Fruit fly (Drosophila melanogaster) whole organism, embryonic: Measurements from ENCODE around the gene mts.
A peak's percentile ranks its signal among the peaks of the same experiment; 100 is the strongest.

Experiments used
- CG1024 ChIP-seq: fragments of 200-800 bp; sonication (Bioruptor generic); IDR thresholded peaks from 2 replicates; pipeline ENCODE4 v1.3.6; 2022; ENCODE audit warnings: missing biosample characterization, missing genetic modification characterization
- CG10267 ChIP-seq: fragments of 200-800 bp; sonication (Bioruptor generic); optimal IDR thresholded peaks from 2 replicates; lab custom pipeline; 2018; ENCODE audit warnings: missing biosample characterization, mild to moderate bottlenecking, missing genetic modification characterization, moderate library complexity
- CG10321 ChIP-seq: fragments of 200-800 bp; sonication (Bioruptor generic); IDR thresholded peaks from 2 replicates; pipeline ENCODE4 v1.3.6; 2022; ENCODE audit warnings: missing biosample characterization, missing genetic modification characterization
- CG10366 ChIP-seq: fragments of 200-800 bp; sonication (Bioruptor generic); IDR thresholded peaks from 2 replicates; pipeline ENCODE4 v1.3.6; 2022; ENCODE audit warnings: missing biosample characterization, missing genetic modification characterization
- CG10543 ChIP-seq: fragments of 200-800 bp; sonication (Bioruptor generic); optimal IDR thresholded peaks from 3 replicates; lab custom pipeline; 2017; ENCODE audit warnings: missing biosample characterization, mild to moderate bottlenecking, missing genetic modification characterization, moderate library complexity
- CG10979 ChIP-seq: fragments of 200-800 bp; sonication (Bioruptor generic); optimal IDR thresholded peaks from 2 replicates; lab custom pipeline; 2018; ENCODE audit warnings: missing biosample characterization, mild to moderate bottlenecking, missing genetic modification characterization, moderate library complexity
- CG11560 ChIP-seq: fragments of 200-800 bp; sonication (Bioruptor generic); IDR thresholded peaks from 3 replicates; pipeline ENCODE4 v1.3.6; 2022; ENCODE audit warnings: missing biosample characterization, missing genetic modification characterization
- CG12155 ChIP-seq: fragments of 200-800 bp; sonication (Bioruptor generic); optimal IDR thresholded peaks from 3 replicates; lab custom pipeline; 2016; ENCODE audit warnings: missing biosample characterization, missing genetic modification characterization
- CG12236 ChIP-seq: fragments of 200-800 bp; sonication (Bioruptor generic); optimal IDR thresholded peaks from 2 replicates; lab custom pipeline; 2016; ENCODE audit warnings: missing biosample characterization, missing genetic modification characterization
- CG12659 ChIP-seq: fragments of 200-800 bp; sonication (Bioruptor generic); optimal IDR thresholded peaks from 3 replicates; lab custom pipeline; 2017; ENCODE audit warnings: mild to moderate bottlenecking, missing biosample characterization, missing genetic modification reagents, missing genetic modification characterization
- CG14050 ChIP-seq: fragments of 200-800 bp; sonication (Bioruptor generic); IDR thresholded peaks from 3 replicates; pipeline ENCODE4 v1.3.6; 2022; ENCODE audit warnings: missing biosample characterization, missing genetic modification characterization
- CG15514 ChIP-seq: fragments of 200-800 bp; sonication (Bioruptor generic); optimal IDR thresholded peaks from 3 replicates; lab custom pipeline; 2017; ENCODE audit warnings: missing biosample characterization, missing genetic modification characterization, mild to moderate bottlenecking, moderate library complexity, missing genetic modification reagents
- CG17328 ChIP-seq: fragments of 200-800 bp; sonication (Bioruptor generic); IDR thresholded peaks from 2 replicates; pipeline ENCODE4 v1.3.6; 2022; ENCODE audit warnings: missing biosample characterization, missing genetic modification characterization
- CG17359 ChIP-seq: fragments of 200-800 bp; sonication (Bioruptor generic); optimal IDR thresholded peaks from 3 replicates; lab custom pipeline; 2018; ENCODE audit warnings: missing biosample characterization, mild to moderate bottlenecking, missing genetic modification characterization, moderate library complexity
- CG1792 ChIP-seq: fragments of 200-800 bp; sonication (Bioruptor generic); optimal IDR thresholded peaks from 2 replicates; lab custom pipeline; 2016; ENCODE audit warnings: missing biosample characterization, missing genetic modification characterization
- CG1832 ChIP-seq: fragments of 200-800 bp; sonication (Bioruptor generic); optimal IDR thresholded peaks from 2 replicates; lab custom pipeline; 2017; ENCODE audit warnings: missing biosample characterization, mild to moderate bottlenecking, missing genetic modification characterization, inconsistent platforms
- CG18764 ChIP-seq: fragments of 200-800 bp; sonication (Bioruptor generic); optimal IDR thresholded peaks from 3 replicates; lab custom pipeline; 2016; ENCODE audit warnings: missing biosample characterization, missing genetic modification characterization
- CG2116 ChIP-seq: fragments of 200-800 bp; sonication (Bioruptor generic); optimal IDR thresholded peaks from 3 replicates; lab custom pipeline; 2018; ENCODE audit warnings: missing biosample characterization, mild to moderate bottlenecking, missing genetic modification characterization
- CG2120 ChIP-seq: fragments of 200-800 bp; sonication (Bioruptor generic); optimal IDR thresholded peaks from 3 replicates; lab custom pipeline; 2016; ENCODE audit warnings: missing biosample characterization, missing genetic modification characterization
- CG2202 ChIP-seq: fragments of 200-800 bp; sonication (Bioruptor generic); optimal IDR thresholded peaks from 2 replicates; lab custom pipeline; 2018; ENCODE audit warnings: missing biosample characterization, mild to moderate bottlenecking, missing genetic modification characterization
- CG33213 ChIP-seq: fragments of 200-800 bp; sonication (Bioruptor generic); optimal IDR thresholded peaks from 3 replicates; lab custom pipeline; 2016; ENCODE audit warnings: missing biosample characterization, missing genetic modification characterization
- CG3407 ChIP-seq: fragments of 200-800 bp; sonication (Bioruptor generic); optimal IDR thresholded peaks from 2 replicates; lab custom pipeline; 2018; ENCODE audit warnings: missing biosample characterization, mild to moderate bottlenecking, missing genetic modification characterization
- CG34376 ChIP-seq: fragments of 200-800 bp; sonication (Bioruptor generic); optimal IDR thresholded peaks from 2 replicates; lab custom pipeline; 2018; ENCODE audit warnings: missing biosample characterization, mild to moderate bottlenecking, missing genetic modification characterization
- CG34422 ChIP-seq: fragments of 200-800 bp; sonication (Bioruptor generic); IDR thresholded peaks from 3 replicates; pipeline ENCODE4 v1.3.6; 2022; ENCODE audit warnings: missing biosample characterization, missing genetic modification characterization
- CG4617 ChIP-seq: fragments of 200-800 bp; sonication (Bioruptor generic); optimal IDR thresholded peaks from 3 replicates; lab custom pipeline; 2016; ENCODE audit warnings: missing biosample characterization, missing genetic modification characterization, borderline replicate concordance
- CG6254 ChIP-seq: fragments of 200-800 bp; sonication (Bioruptor generic); optimal IDR thresholded peaks from 3 replicates; lab custom pipeline; 2017; ENCODE audit warnings: mild to moderate bottlenecking, missing biosample characterization, missing genetic modification reagents, missing genetic modification characterization
- CG6683 ChIP-seq: fragments of 200-800 bp; sonication (Bioruptor generic); optimal IDR thresholded peaks from 2 replicates; lab custom pipeline; 2017; ENCODE audit warnings: missing biosample characterization, mild to moderate bottlenecking, missing genetic modification characterization, missing genetic modification reagents
- D19B ChIP-seq: fragments of 200-800 bp; sonication (Bioruptor generic); optimal IDR thresholded peaks from 2 replicates; lab custom pipeline; 2017; ENCODE audit warnings: missing biosample characterization, mild to moderate bottlenecking, missing genetic modification characterization
- Dek ChIP-seq: fragments of 200-800 bp; sonication (Bioruptor generic); optimal IDR thresholded peaks from 3 replicates; lab custom pipeline; 2019; ENCODE audit warnings: missing biosample characterization, mild to moderate bottlenecking, missing genetic modification characterization, moderate library complexity
- Dip2 ChIP-seq: fragments of 200-800 bp; sonication (Bioruptor generic); IDR thresholded peaks from 2 replicates; pipeline ENCODE4 v1.3.6; 2022; ENCODE audit warnings: missing biosample characterization, missing genetic modification characterization
- Dll ChIP-seq: fragments of 200-800 bp; sonication (Bioruptor generic); IDR thresholded peaks from 4 replicates; pipeline ENCODE4 v1.3.6; 2022; ENCODE audit warnings: missing biosample characterization, missing genetic modification characterization; ENCODE audit not compliant: partially characterized antibody
- E2f2 ChIP-seq: fragments of 200-800 bp; sonication (Bioruptor generic); IDR thresholded peaks from 2 replicates; pipeline ENCODE4 v1.3.6; 2022; ENCODE audit warnings: missing biosample characterization, missing genetic modification characterization
- ERR ChIP-seq: fragments of 200-800 bp; sonication (Bioruptor generic); optimal IDR thresholded peaks from 2 replicates; lab custom pipeline; 2016; ENCODE audit warnings: missing biosample characterization, missing genetic modification characterization
- Lim3 ChIP-seq: fragments of 200-800 bp; sonication (Bioruptor generic); IDR thresholded peaks from 2 replicates; pipeline ENCODE4 v1.3.6; 2022; ENCODE audit warnings: missing biosample characterization, missing genetic modification characterization
- Nf-YA ChIP-seq: fragments of 200-800 bp; sonication (Bioruptor generic); IDR thresholded peaks from 2 replicates; pipeline ENCODE4 v1.3.6; 2022; ENCODE audit warnings: missing biosample characterization, missing genetic modification characterization
- Rx ChIP-seq: fragments of 200-800 bp; sonication (Bioruptor generic); IDR thresholded peaks from 2 replicates; pipeline ENCODE4 v1.3.6; 2022; ENCODE audit warnings: missing biosample characterization, missing genetic modification characterization
- Six4 ChIP-seq: fragments of 200-800 bp; sonication (Bioruptor generic); optimal IDR thresholded peaks from 2 replicates; lab custom pipeline; 2016; ENCODE audit warnings: missing biosample characterization, missing genetic modification characterization
- Spps ChIP-seq: fragments of 200-800 bp; sonication (Bioruptor generic); optimal IDR thresholded peaks from 2 replicates; lab custom pipeline; 2018; ENCODE audit warnings: missing biosample characterization, mild to moderate bottlenecking, missing genetic modification characterization
- Taf1 ChIP-seq: fragments of 200-800 bp; sonication (Bioruptor generic); IDR thresholded peaks from 2 replicates; pipeline ENCODE4 v1.3.6; 2022; ENCODE audit warnings: missing biosample characterization, missing genetic modification characterization
- croc ChIP-seq: fragments of 200-800 bp; sonication (Bioruptor generic); conservative IDR thresholded peaks from 3 replicates; pipeline ENCODE4 v1.3.6; 2022; ENCODE audit warnings: missing biosample characterization, missing genetic modification characterization
- crp ChIP-seq, 2 experiments: fragments of 200-800 bp; sonication (Bioruptor generic); optimal IDR thresholded peaks; 2 replicates in 1 of 2; 3 replicates in 1 of 2; lab custom pipeline; 2017; ENCODE audit warnings: missing biosample characterization in 2 of 2, missing genetic modification characterization in 2 of 2, mild to moderate bottlenecking in 1 of 2, moderate library complexity in 1 of 2
- danr ChIP-seq: fragments of 200-800 bp; sonication (Bioruptor generic); IDR thresholded peaks from 2 replicates; pipeline ENCODE4 v1.3.6; 2022; ENCODE audit warnings: missing biosample characterization, missing genetic modification characterization
- disco-r ChIP-seq: fragments of 200-800 bp; sonication (Bioruptor generic); optimal IDR thresholded peaks from 2 replicates; lab custom pipeline; 2016; ENCODE audit warnings: missing biosample characterization, missing genetic modification characterization
- inv ChIP-seq: fragments of 200-800 bp; sonication (Bioruptor generic); IDR thresholded peaks from 2 replicates; pipeline ENCODE4 v1.3.6; 2022; ENCODE audit warnings: missing biosample characterization, missing genetic modification characterization; ENCODE audit not compliant: partially characterized antibody
- kni ChIP-seq: fragments of 200-800 bp; sonication (Bioruptor generic); optimal IDR thresholded peaks from 3 replicates; lab custom pipeline; 2017; ENCODE audit warnings: mild to moderate bottlenecking, missing biosample characterization, missing genetic modification reagents, missing genetic modification characterization
- lilli ChIP-seq: fragments of 200-800 bp; sonication (Bioruptor generic); optimal IDR thresholded peaks from 3 replicates; lab custom pipeline; 2016; ENCODE audit warnings: missing biosample characterization, missing genetic modification characterization
- schlank ChIP-seq: fragments of 200-800 bp; sonication (Bioruptor generic); optimal IDR thresholded peaks from 2 replicates; lab custom pipeline; 2018; ENCODE audit warnings: missing biosample characterization, mild to moderate bottlenecking, missing genetic modification characterization
- sens ChIP-seq: fragments of 200-800 bp; sonication (Bioruptor generic); peaks from one replicate; lab custom pipeline; 2016; ENCODE audit warnings: missing biosample characterization, missing genetic modification characterization
- sens-2 ChIP-seq: fragments of 200-800 bp; sonication (Bioruptor generic); IDR thresholded peaks from 2 replicates; pipeline ENCODE4 v1.3.6; 2022; ENCODE audit warnings: missing biosample characterization, missing genetic modification characterization
- sima ChIP-seq: fragments of 200-800 bp; sonication (Bioruptor generic); optimal IDR thresholded peaks from 2 replicates; lab custom pipeline; 2016; ENCODE audit warnings: missing biosample characterization, missing genetic modification characterization
- tio ChIP-seq: fragments of 200-800 bp; sonication (Bioruptor generic); optimal IDR thresholded peaks from 2 replicates; lab custom pipeline; 2017; ENCODE audit warnings: missing biosample characterization, missing genetic modification characterization, inconsistent platforms
- vvl ChIP-seq: fragments of 200-800 bp; sonication (Bioruptor generic); IDR thresholded peaks from 2 replicates; pipeline ENCODE4 v1.3.6; 2022; ENCODE audit warnings: missing biosample characterization, missing genetic modification characterization

Gene mts

DNA sequence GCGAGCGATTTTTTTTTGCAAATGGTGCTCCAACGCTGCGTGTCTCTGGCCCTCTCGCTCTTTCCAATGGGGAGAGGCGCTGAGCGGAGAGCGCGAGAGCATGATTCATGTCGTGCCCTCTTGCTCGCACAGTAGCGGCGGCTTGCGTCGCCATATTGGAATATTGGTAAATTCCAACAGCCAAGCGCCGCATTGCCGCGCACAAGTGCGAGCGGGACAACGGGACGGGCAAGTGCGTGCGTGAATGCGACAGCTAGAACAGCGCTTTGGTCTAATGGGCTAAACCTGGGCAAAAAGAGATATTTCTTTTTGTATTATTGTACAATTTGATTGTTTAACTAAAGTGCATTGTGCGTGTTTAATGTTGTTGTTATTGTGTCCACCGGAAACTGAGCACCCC lies 781 bp downstream of the mts start (continued):
- TF ChIP-seq CG34376 (GFP tag; lab: Kevin White, UChicago) (no peak), Taf1 (no peak), CG4617 (GFP tag; lab: Kevin White, UChicago) (peak; percentile 73), Dll (GFP tag; lab: Robert Waterston, UW) (no peak), CG17328 (GFP tag; lab: Robert Waterston, UW) (no peak), CG10979 (tag; lab: Kevin White, UChicago) (no peak), vvl (GFP tag; lab: Robert Waterston, UW) (peak; percentile 35; the same call in 1 of the 2 replicates), CG14050 (GFP tag; lab: Robert Waterston, UW) (no peak), CG6683 (GFP tag; lab: Kevin White, UChicago) (no peak), CG1024 (GFP tag; lab: Robert Waterston, UW) (no peak), CG12155 (GFP tag; lab: Kevin White, UChicago) (no peak), crp (GFP tag; optimal IDR thresholded peaks at IDR 0.05; lab: Kevin White, UChicago) (no peak), Dip2 (GFP tag; lab: Robert Waterston, UW) (no peak), CG10366 (GFP tag; lab: Robert Waterston, UW) (no peak), disco-r (GFP tag; lab: Kevin White, UChicago) (peak; percentile 26), CG1792 (GFP tag; lab: Kevin White, UChicago) (no peak), CG11560 (tag; lab: Robert Waterston, UW) (no peak), CG33213 (GFP tag; lab: Kevin White, UChicago) (no peak), tio (GFP tag; lab: Kevin White, UChicago) (no peak), CG10543 (peak; percentile 65), Six4 (GFP tag; lab: Kevin White, UChicago) (no peak), croc (GFP tag; lab: Robert Waterston, UW) (no peak), D19B (GFP tag; lab: Kevin White, UChicago) (no peak), sens (GFP tag; lab: Kevin White, UChicago) (peak; percentile 78), Spps (tag; lab: Kevin White, UChicago) (no peak), inv (peak; percentile 38), ERR (GFP tag; lab: Kevin White, UChicago) (no peak), schlank (tag; lab: Kevin White, UChicago) (peak; percentile 2), CG17359 (tag; lab: Kevin White, UChicago) (no peak), CG18764 (GFP tag; lab: Kevin White, UChicago) (no peak), Dek (tag; lab: Kevin White, UChicago) (no peak), CG3407 (GFP tag; lab: Kevin White, UChicago) (no peak), lilli (GFP tag; lab: Kevin White, UChicago) (no peak), Lim3 (no peak), CG2116 (GFP tag; lab: Kevin White, UChicago) (no peak), CG1832 (GFP tag; lab: Kevin White, UChicago) (peak; percentile 99), CG2120 (GFP tag; lab: Kevin White, UChicago) (no peak), Nf-YA (GFP tag; lab: Robert Waterston, UW) (no peak), CG10321 (GFP tag; lab: Robert Waterston, UW) (peak; percentile 100), kni (peak; percentile 55), E2f2 (no peak), CG10267 (tag; lab: Kevin White, UChicago) (no peak), CG34422 (GFP tag; lab: Robert Waterston, UW) (peak; percentile 90), CG15514 (GFP tag; lab: Kevin White, UChicago) (peak; percentile 51), sima (GFP tag; lab: Kevin White, UChicago) (no peak), sens-2 (no peak), Rx (GFP tag; lab: Robert Waterston, UW) (no peak), CG12236 (GFP tag; lab: Kevin White, UChicago) (no peak), CG2202 (tag; lab: Kevin White, UChicago) (no peak), CG12659 (GFP tag; lab: Kevin White, UChicago) (peak; percentile 69), CG6254 (GFP tag; lab: Kevin White, UChicago) (no peak), danr (GFP tag; lab: Robert Waterston, UW) (no peak)
